Worm (Caenorhabditis elegans) whole organism, late embryonic: ENCODE measurements around the gene T02H6.11.

Experiments used
- K02D7.2 ChIP-seq: sonication (generic microtip); optimal IDR thresholded peaks from 2 replicates; lab custom pipeline; 2017; ENCODE audit warnings: mild to moderate bottlenecking, missing genetic modification characterization, missing compliant biosample characterization
- ceh-18 ChIP-seq: sonication (generic microtip); optimal IDR thresholded peaks from 2 replicates; lab custom pipeline; 2016; ENCODE audit warnings: missing genetic modification characterization, missing compliant biosample characterization
- elt-2 ChIP-seq: sonication (generic microtip); optimal IDR thresholded peaks from 2 replicates; lab custom pipeline; 2016; ENCODE audit warnings: missing genetic modification reagents, missing genetic modification characterization, missing compliant biosample characterization
- hlh-30 ChIP-seq: sonication (generic microtip); optimal IDR thresholded peaks from 2 replicates; lab custom pipeline; 2017; ENCODE audit warnings: antibody characterized with exemption, missing genetic modification characterization, missing compliant biosample characterization; ENCODE audit not compliant: insufficient read depth
- hlh-6 ChIP-seq: sonication (generic microtip); optimal IDR thresholded peaks from 2 replicates; lab custom pipeline; 2016; ENCODE audit warnings: missing genotype, missing genetic modification characterization, missing compliant biosample characterization
- npax-4 ChIP-seq: sonication (generic microtip); optimal IDR thresholded peaks from 2 replicates; lab custom pipeline; 2016; ENCODE audit warnings: missing genetic modification characterization, missing compliant biosample characterization
- pax-1 ChIP-seq: fragments of 150-350 bp; optimal IDR thresholded peaks from 2 replicates; lab custom pipeline; 2014; ENCODE audit warnings: missing biosample characterization, missing genetic modification characterization
- tbx-2 ChIP-seq: sonication (generic microtip); optimal IDR thresholded peaks from 2 replicates; lab custom pipeline; 2016; ENCODE audit warnings: missing genetic modification characterization, missing compliant biosample characterization

DNA sequence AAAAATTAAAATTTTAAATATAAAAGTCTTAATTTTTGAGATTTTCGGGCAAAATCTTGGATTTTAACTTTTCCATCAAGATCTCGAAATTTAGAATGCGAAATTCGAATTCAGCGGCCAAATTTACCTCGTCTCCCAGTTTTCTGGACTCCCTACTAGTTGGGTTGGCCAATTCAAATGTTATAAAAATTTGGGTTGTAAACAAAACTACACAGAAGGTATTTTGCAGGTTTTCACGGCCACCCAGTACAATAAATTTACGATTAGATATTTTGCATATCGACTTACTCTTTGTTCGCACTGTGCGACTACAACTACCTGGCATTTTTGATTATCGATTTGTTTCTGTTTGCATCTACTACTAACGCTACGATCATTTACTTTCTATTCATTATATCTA is 16.1 kb downstream of the T02H6.11 start, which contains the start of gene T02H6.5:
- TF ChIP-seq ceh-18 (tag; lab: Kevin White, UChicago) (no peak), hlh-30 (tag; lab: Kevin White, UChicago) (no peak), pax-1 (tag; lab: Kevin White, UChicago) (no peak), K02D7.2 (tag; lab: Kevin White, UChicago) (no peak), hlh-6 (no peak), npax-4 (tag; lab: Kevin White, UChicago) (no peak), elt-2 (tag; lab: Kevin White, UChicago) (no peak), tbx-2 (tag; lab: Kevin White, UChicago) (no peak)
